Fruit fly (Drosophila melanogaster) whole organism, adult: Measurements from ENCODE around the gene CG12811.
A peak's percentile ranks its signal among the peaks of the same experiment; 100 is the strongest.

Source experiments
- CG5204 ChIP-seq: fragments of 200-800 bp; sonication (Bioruptor generic); optimal IDR thresholded peaks from 2 replicates; lab custom pipeline; 2016; ENCODE audit warnings: missing biosample characterization, missing genetic modification characterization
- Crg-1 ChIP-seq: fragments of 200-800 bp; sonication (Bioruptor generic); optimal IDR thresholded peaks from 2 replicates; lab custom pipeline; 2016; ENCODE audit warnings: missing biosample characterization, missing genetic modification characterization
- Mnt ChIP-seq: fragments of 200-800 bp; sonication (Bioruptor generic); optimal IDR thresholded peaks from 2 replicates; lab custom pipeline; 2016; ENCODE audit warnings: missing biosample characterization, mild to moderate bottlenecking, missing genetic modification characterization
- cnc ChIP-seq, 2 experiments: fragments of >200 bp; optimal IDR thresholded peaks; 2 replicates each; lab custom pipeline; 2017
- kay ChIP-seq: fragments of 200-800 bp; sonication (Bioruptor generic); peaks from one replicate; lab custom pipeline; 2016; ENCODE audit warnings: missing biosample characterization, missing genetic modification characterization, borderline replicate concordance
- ovo ChIP-seq: fragments of 200-800 bp; sonication (Bioruptor generic); optimal IDR thresholded peaks from 2 replicates; lab custom pipeline; 2016; ENCODE audit warnings: missing biosample characterization, missing genetic modification characterization

- peak; percentile 81 for TF ChIP-seq CG5204 (GFP tag; lab: Kevin White, UChicago)
- peak; percentile 57 for TF ChIP-seq ovo (GFP tag; lab: Kevin White, UChicago)
- no peak for TF ChIP-seq cnc (optimal IDR thresholded peaks at IDR 0.05; lab: Kevin White, UChicago)
- TF ChIP-seq Mnt = peak; percentile 13
- no peak for TF ChIP-seq Crg-1 (GFP tag; lab: Kevin White, UChicago)
- no peak for TF ChIP-seq kay (GFP tag; lab: Kevin White, UChicago)
These were observed 33.0 kb upstream of the CG12811 start for dm6 chr3R:10081469-10082111.
